Worm (Caenorhabditis elegans) whole organism, L2 larva: Measurements from ENCODE around the gene B0244.4.

ENCODE experiments used
- R02D3.7 ChIP-seq: fragments of 150-350 bp; optimal IDR thresholded peaks from 2 replicates; lab custom pipeline; 2014; ENCODE audit warnings: missing biosample characterization, missing genetic modification characterization
- ama-1 ChIP-seq: fragments of 150-350 bp; optimal IDR thresholded peaks from 2 replicates; lab custom pipeline; 2018; ENCODE audit warnings: inconsistent platforms
- egl-27 ChIP-seq: sonication (generic microtip); optimal IDR thresholded peaks from 3 replicates; lab custom pipeline; 2017; ENCODE audit warnings: missing biosample characterization, missing genetic modification reagents, missing genetic modification characterization
- mdl-1 ChIP-seq, 2 experiments: fragments of 150-350 bp in 1 of 2; sonication (generic microtip) in 1 of 2; optimal IDR thresholded peaks; 2 replicates each; lab custom pipeline; 2017; ENCODE audit warnings: missing biosample characterization in 2 of 2, missing genetic modification characterization in 2 of 2
- nhr-10 ChIP-seq: sonication (generic microtip); optimal IDR thresholded peaks from 2 replicates; lab custom pipeline; 2017; ENCODE audit warnings: missing biosample characterization, missing genetic modification characterization
- nhr-12 ChIP-seq: fragments of 150-350 bp; optimal IDR thresholded peaks from 2 replicates; lab custom pipeline; 2014; ENCODE audit warnings: missing biosample characterization, missing genetic modification characterization
- nhr-237 ChIP-seq: fragments of 150-350 bp; optimal IDR thresholded peaks from 2 replicates; lab custom pipeline; 2014; ENCODE audit warnings: missing biosample characterization, missing genetic modification characterization
- sma-3 ChIP-seq: sonication (generic microtip); optimal IDR thresholded peaks from 2 replicates; lab custom pipeline; 2016; ENCODE audit warnings: missing genetic modification reagents, missing genetic modification characterization, missing compliant biosample characterization
- snpc-4 ChIP-seq: fragments of 150-350 bp; optimal IDR thresholded peaks from 2 replicates; lab custom pipeline; 2014; ENCODE audit warnings: missing biosample characterization, missing genetic modification characterization
- ztf-11 ChIP-seq: sonication (generic microtip); optimal IDR thresholded peaks from 2 replicates; lab custom pipeline; 2017; ENCODE audit warnings: missing biosample characterization, missing genetic modification characterization
- ztf-4 ChIP-seq: fragments of 150-350 bp; optimal IDR thresholded peaks from 2 replicates; lab custom pipeline; 2014; ENCODE audit warnings: missing biosample characterization, missing genetic modification characterization

DNA sequence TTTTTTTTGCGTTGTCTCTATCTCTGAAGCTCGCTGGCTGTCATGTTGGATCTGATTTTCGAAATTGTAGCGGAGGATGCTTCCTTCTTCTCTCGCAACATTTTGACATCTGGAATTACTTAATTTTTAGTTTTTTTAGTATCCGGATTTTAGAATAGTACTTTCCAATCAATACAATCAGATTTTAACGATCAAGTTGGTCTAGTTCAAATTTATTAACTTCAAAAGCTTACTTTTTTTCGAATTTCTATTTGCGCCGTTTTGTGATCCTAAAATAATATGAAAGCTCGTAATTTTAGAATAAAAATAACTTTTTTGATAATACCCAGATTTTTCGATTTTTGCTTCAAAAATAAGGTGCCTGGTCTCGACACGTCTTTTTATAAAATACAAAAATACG, 37.2 kb upstream of the B0244.4 start, which contains the start of gene B0336.12:
- TF ChIP-seq ztf-11, result no peak
- no peak for TF ChIP-seq ama-1 (lab: Kevin White, UChicago)
- TF ChIP-seq nhr-10 (tag; lab: Kevin White, UChicago), result no peak
- no peak for TF ChIP-seq R02D3.7 (tag; lab: Kevin White, UChicago)
- no peak for TF ChIP-seq sma-3 (GFP tag; lab: Kevin White, UChicago)
- no peak for TF ChIP-seq egl-27 (tag; lab: Kevin White, UChicago)
- TF ChIP-seq ztf-4 (tag; lab: Kevin White, UChicago), result no peak
- no peak for TF ChIP-seq nhr-12
- TF ChIP-seq snpc-4, result no peak
- no peak for TF ChIP-seq mdl-1 (tag; optimal IDR thresholded peaks at IDR 0.05; lab: Kevin White, UChicago)
- TF ChIP-seq nhr-237 (tag; lab: Kevin White, UChicago), result no peak
